Fruit fly (Drosophila melanogaster) whole organism, embryonic: ENCODE data around the gene CG4278.

ENCODE experiments used
- ATbp ChIP-seq: fragments of 200-800 bp; sonication (Bioruptor generic); optimal IDR thresholded peaks from 2 replicates; lab custom pipeline; 2017; ENCODE audit warnings: missing biosample characterization, mild to moderate bottlenecking, missing genetic modification characterization, missing genetic modification reagents
- Ada2b ChIP-seq: fragments of 200-800 bp; sonication (Bioruptor generic); IDR thresholded peaks from 2 replicates; pipeline ENCODE4 v1.3.6; 2022; ENCODE audit warnings: missing biosample characterization, missing genetic modification characterization
- BEAF-32 ChIP-seq: fragments of 200-800 bp; sonication (Bioruptor generic); optimal IDR thresholded peaks from 3 replicates; lab custom pipeline; 2017; ENCODE audit warnings: missing biosample characterization, missing genetic modification characterization, mild to moderate bottlenecking, moderate library complexity, missing genetic modification reagents
- CG11093 ChIP-seq: fragments of 200-800 bp; sonication (Bioruptor generic); IDR thresholded peaks from 3 replicates; pipeline ENCODE4 v1.3.6; 2022; ENCODE audit warnings: missing biosample characterization, missing genetic modification characterization
- CG11696 ChIP-seq: fragments of 200-800 bp; sonication (Bioruptor generic); IDR thresholded peaks from 2 replicates; pipeline ENCODE4 v1.3.6; 2022; ENCODE audit warnings: missing biosample characterization, missing genetic modification characterization
- CG12071 ChIP-seq: fragments of 200-800 bp; sonication (Bioruptor generic); optimal IDR thresholded peaks from 3 replicates; lab custom pipeline; 2018; ENCODE audit warnings: missing biosample characterization, mild to moderate bottlenecking, missing genetic modification characterization
- CG12236 ChIP-seq: fragments of 200-800 bp; sonication (Bioruptor generic); optimal IDR thresholded peaks from 2 replicates; lab custom pipeline; 2016; ENCODE audit warnings: missing biosample characterization, missing genetic modification characterization
- CG13287 ChIP-seq: fragments of 200-800 bp; sonication (Bioruptor generic); IDR thresholded peaks from 2 replicates; pipeline ENCODE4 v1.3.6; 2022; ENCODE audit warnings: missing biosample characterization, missing genetic modification characterization; ENCODE audit not compliant: partially characterized antibody
- CG13296 ChIP-seq: fragments of 200-800 bp; sonication (Bioruptor generic); optimal IDR thresholded peaks from 3 replicates; lab custom pipeline; 2018; ENCODE audit warnings: missing biosample characterization, mild to moderate bottlenecking, missing genetic modification characterization
- CG13424 ChIP-seq: fragments of 200-800 bp; sonication (Bioruptor generic); optimal IDR thresholded peaks from 2 replicates; lab custom pipeline; 2019; ENCODE audit warnings: missing biosample characterization, mild to moderate bottlenecking, missing genetic modification characterization, moderate library complexity
- CG17361 ChIP-seq: fragments of 200-800 bp; sonication (Bioruptor generic); IDR thresholded peaks from 3 replicates; pipeline ENCODE4 v1.3.6; 2022; ENCODE audit warnings: missing biosample characterization, missing genetic modification characterization
- CG18476 ChIP-seq: fragments of 200-800 bp; sonication (Bioruptor generic); optimal IDR thresholded peaks from 2 replicates; lab custom pipeline; 2016; ENCODE audit warnings: missing biosample characterization, mild to moderate bottlenecking, missing genetic modification characterization
- CG2129 ChIP-seq: fragments of 200-800 bp; sonication (Bioruptor generic); IDR thresholded peaks from 2 replicates; pipeline ENCODE4 v1.3.6; 2022; ENCODE audit warnings: missing biosample characterization, missing genetic modification characterization; ENCODE audit not compliant: partially characterized antibody
- CG3065 ChIP-seq: fragments of 200-800 bp; sonication (Bioruptor generic); optimal IDR thresholded peaks from 2 replicates; lab custom pipeline; 2016; ENCODE audit warnings: missing biosample characterization, missing genetic modification characterization
- CG3407 ChIP-seq: fragments of 200-800 bp; sonication (Bioruptor generic); optimal IDR thresholded peaks from 2 replicates; lab custom pipeline; 2018; ENCODE audit warnings: missing biosample characterization, mild to moderate bottlenecking, missing genetic modification characterization
- CG34422 ChIP-seq: fragments of 200-800 bp; sonication (Bioruptor generic); IDR thresholded peaks from 3 replicates; pipeline ENCODE4 v1.3.6; 2022; ENCODE audit warnings: missing biosample characterization, missing genetic modification characterization
- CG5245 ChIP-seq: fragments of 200-800 bp; sonication (Bioruptor generic); optimal IDR thresholded peaks from 3 replicates; lab custom pipeline; 2016; ENCODE audit warnings: missing biosample characterization, missing genetic modification characterization
- CG6689 ChIP-seq: fragments of 200-800 bp; sonication (Bioruptor generic); IDR thresholded peaks from 2 replicates; pipeline ENCODE4 v1.3.6; 2022; ENCODE audit warnings: missing biosample characterization, missing genetic modification characterization
- CG7745 ChIP-seq: fragments of 200-800 bp; sonication (Bioruptor generic); optimal IDR thresholded peaks from 2 replicates; lab custom pipeline; 2018; ENCODE audit warnings: missing biosample characterization, mild to moderate bottlenecking, missing genetic modification characterization, moderate library complexity
- CG9609 ChIP-seq: fragments of 200-800 bp; sonication (Bioruptor generic); optimal IDR thresholded peaks from 3 replicates; lab custom pipeline; 2016; ENCODE audit warnings: missing biosample characterization, missing genetic modification characterization
- D ChIP-seq, 2 experiments: fragments of 200-800 bp in 1 of 2; fragments of >200 bp in 1 of 2; sonication (Bioruptor generic) in 1 of 2; optimal IDR thresholded peaks; 2 replicates in 1 of 2; 3 replicates in 1 of 2; lab custom pipeline; 2017; ENCODE audit warnings: mild to moderate bottlenecking in 1 of 2, missing biosample characterization in 1 of 2, missing genetic modification characterization in 1 of 2, missing genetic modification reagents in 1 of 2
- Dip2 ChIP-seq: fragments of 200-800 bp; sonication (Bioruptor generic); IDR thresholded peaks from 2 replicates; pipeline ENCODE4 v1.3.6; 2022; ENCODE audit warnings: missing biosample characterization, missing genetic modification characterization
- Dp ChIP-seq: fragments of 200-800 bp; sonication (Bioruptor generic); optimal IDR thresholded peaks from 2 replicates; lab custom pipeline; 2018; ENCODE audit warnings: missing biosample characterization, mild to moderate bottlenecking, missing genetic modification characterization, moderate library complexity
- Fer3 ChIP-seq: fragments of 200-800 bp; sonication (Bioruptor generic); optimal IDR thresholded peaks from 2 replicates; lab custom pipeline; 2018; ENCODE audit warnings: missing biosample characterization, mild to moderate bottlenecking, missing genetic modification characterization, moderate library complexity
- H15 ChIP-seq: fragments of 200-800 bp; sonication (Bioruptor generic); IDR thresholded peaks from 3 replicates; pipeline ENCODE4 v1.3.6; 2022; ENCODE audit warnings: missing biosample characterization, missing genetic modification characterization
- Lpt ChIP-seq: fragments of >200 bp; optimal IDR thresholded peaks from 2 replicates; lab custom pipeline; 2018; ENCODE audit warnings: missing biosample characterization, missing genetic modification characterization
- Mes4 ChIP-seq: fragments of 200-800 bp; sonication (Bioruptor generic); optimal IDR thresholded peaks from 2 replicates; lab custom pipeline; 2016; ENCODE audit warnings: missing biosample characterization, missing genetic modification characterization
- Nf-YC ChIP-seq: fragments of 200-800 bp; optimal IDR thresholded peaks from 3 replicates; lab custom pipeline; 2019; ENCODE audit warnings: missing biosample characterization, mild to moderate bottlenecking, missing genetic modification characterization, moderate library complexity
- PHDP ChIP-seq: fragments of 200-800 bp; sonication (Bioruptor generic); optimal IDR thresholded peaks from 3 replicates; lab custom pipeline; 2018; ENCODE audit warnings: missing biosample characterization, mild to moderate bottlenecking, missing genetic modification characterization, moderate library complexity
- Sox100B ChIP-seq: fragments of 200-800 bp; sonication (Bioruptor generic); optimal IDR thresholded peaks from 3 replicates; lab custom pipeline; 2018; ENCODE audit warnings: missing biosample characterization, mild to moderate bottlenecking, missing genetic modification characterization
- Taf1 ChIP-seq: fragments of 200-800 bp; sonication (Bioruptor generic); IDR thresholded peaks from 2 replicates; pipeline ENCODE4 v1.3.6; 2022; ENCODE audit warnings: missing biosample characterization, missing genetic modification characterization
- Trl ChIP-seq, 3 experiments: fragments of >200 bp in 2 of 3; fragments of 200-800 bp in 1 of 3; sonication (Bioruptor generic) in 1 of 3; optimal IDR thresholded peaks; 2 replicates in 1 of 3; 3 replicates in 2 of 3; lab custom pipeline; 2016 to 2017; ENCODE audit warnings: missing biosample characterization in 1 of 3, missing genetic modification characterization in 1 of 3
- chinmo ChIP-seq: fragments of 200-800 bp; sonication (Bioruptor generic); IDR thresholded peaks from 4 replicates; pipeline ENCODE4 v1.3.6; 2022; ENCODE audit warnings: missing biosample characterization, missing genetic modification characterization; ENCODE audit not compliant: partially characterized antibody
- chn ChIP-seq: fragments of 200-800 bp; sonication (Bioruptor generic); optimal IDR thresholded peaks from 2 replicates; lab custom pipeline; 2016; ENCODE audit warnings: missing biosample characterization, missing genetic modification characterization
- crol ChIP-seq: fragments of 200-800 bp; sonication (Bioruptor generic); IDR thresholded peaks from 2 replicates; pipeline ENCODE4 v1.3.6; 2022; ENCODE audit warnings: missing biosample characterization, missing genetic modification characterization
- ewg ChIP-seq: fragments of 200-800 bp; sonication (Bioruptor generic); optimal IDR thresholded peaks from 3 replicates; lab custom pipeline; 2017; ENCODE audit warnings: mild to moderate bottlenecking, missing biosample characterization, missing genetic modification reagents, missing genetic modification characterization
- gem ChIP-seq: fragments of 200-800 bp; sonication (Bioruptor generic); optimal IDR thresholded peaks from 2 replicates; lab custom pipeline; 2019; ENCODE audit warnings: missing biosample characterization, mild to moderate bottlenecking, missing genetic modification characterization, moderate library complexity
- grn ChIP-seq: fragments of 200-800 bp; sonication (Bioruptor generic); optimal IDR thresholded peaks from 3 replicates; lab custom pipeline; 2017; ENCODE audit warnings: missing biosample characterization, missing genetic modification characterization
- gsb ChIP-seq: fragments of 200-800 bp; sonication (Bioruptor generic); IDR thresholded peaks from 2 replicates; pipeline ENCODE4 v1.3.6; 2022; ENCODE audit warnings: missing biosample characterization, missing genetic modification characterization
- gt ChIP-seq: fragments of 200-800 bp; sonication (Bioruptor generic); IDR thresholded peaks from 2 replicates; pipeline ENCODE4 v1.3.6; 2022; ENCODE audit warnings: missing biosample characterization, missing genetic modification characterization
- kah ChIP-seq: fragments of 200-800 bp; sonication (Bioruptor generic); optimal IDR thresholded peaks from 2 replicates; lab custom pipeline; 2018; ENCODE audit warnings: missing biosample characterization, mild to moderate bottlenecking, missing genetic modification characterization
- nerfin-1 ChIP-seq: fragments of 200-800 bp; sonication (Bioruptor generic); optimal IDR thresholded peaks from 3 replicates; lab custom pipeline; 2019; ENCODE audit warnings: missing biosample characterization, mild to moderate bottlenecking, missing genetic modification characterization, moderate library complexity
- ro ChIP-seq: fragments of 200-800 bp; sonication (Bioruptor generic); IDR thresholded peaks from 2 replicates; pipeline ENCODE4 v1.3.6; 2022; ENCODE audit warnings: missing biosample characterization, missing genetic modification characterization
- sc ChIP-seq, 3 experiments: fragments of >200 bp in 2 of 3; fragments of 200-800 bp in 1 of 3; sonication (Bioruptor generic) in 1 of 3; optimal IDR thresholded peaks; 2 replicates in 2 of 3; 3 replicates in 1 of 3; lab custom pipeline; 2017; ENCODE audit warnings: mild to moderate bottlenecking in 1 of 3, missing biosample characterization in 1 of 3, missing genetic modification characterization in 1 of 3, missing genetic modification reagents in 1 of 3
- schlank ChIP-seq: fragments of 200-800 bp; sonication (Bioruptor generic); optimal IDR thresholded peaks from 2 replicates; lab custom pipeline; 2018; ENCODE audit warnings: missing biosample characterization, mild to moderate bottlenecking, missing genetic modification characterization
- sd ChIP-seq: fragments of 200-800 bp; sonication (Bioruptor generic); optimal IDR thresholded peaks from 3 replicates; lab custom pipeline; 2018; ENCODE audit warnings: missing biosample characterization, mild to moderate bottlenecking, missing genetic modification characterization, moderate library complexity
- slp2 ChIP-seq: fragments of 200-800 bp; sonication (Bioruptor generic); optimal IDR thresholded peaks from 2 replicates; lab custom pipeline; 2016; ENCODE audit warnings: missing biosample characterization, missing genetic modification characterization
- twi ChIP-seq: fragments of 200-800 bp; optimal IDR thresholded peaks from 2 replicates; lab custom pipeline; 2019; ENCODE audit warnings: missing biosample characterization, mild to moderate bottlenecking, missing genetic modification characterization, moderate library complexity
- tx ChIP-seq: fragments of 200-800 bp; sonication (Bioruptor generic); optimal IDR thresholded peaks from 2 replicates; lab custom pipeline; 2016; ENCODE audit warnings: missing biosample characterization, missing genetic modification characterization
- vvl ChIP-seq: fragments of 200-800 bp; sonication (Bioruptor generic); IDR thresholded peaks from 2 replicates; pipeline ENCODE4 v1.3.6; 2022; ENCODE audit warnings: missing biosample characterization, missing genetic modification characterization

CG4278 gene

DNA sequence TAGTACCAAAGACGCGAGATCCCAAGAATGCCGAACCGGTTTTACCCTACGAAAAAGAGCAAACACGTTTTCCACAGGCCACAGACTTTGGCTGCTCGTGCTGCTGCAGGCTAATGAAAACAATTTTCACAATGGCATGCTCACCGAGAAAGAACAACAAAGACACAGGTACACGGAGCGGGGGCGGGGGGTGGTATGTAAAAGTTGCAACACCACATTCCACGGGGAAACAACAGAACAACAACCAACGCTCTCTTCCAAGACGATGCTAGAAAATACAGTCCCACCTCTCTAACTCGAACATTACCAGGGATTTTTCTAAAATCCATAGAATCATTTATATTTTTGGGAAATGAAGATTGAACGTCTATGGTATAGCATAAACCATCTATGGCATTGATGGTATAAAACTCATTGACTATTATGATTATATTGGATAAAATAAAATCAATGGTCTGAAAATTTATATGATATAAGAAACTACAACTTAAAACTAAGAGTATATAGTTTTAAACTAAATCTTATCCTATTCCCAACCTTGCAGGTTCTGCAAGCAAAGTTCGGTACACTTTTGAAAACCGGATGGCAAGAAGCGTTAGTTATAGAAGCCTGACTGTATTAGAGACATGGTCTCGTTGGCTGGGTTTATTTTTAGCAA, 45.3 kb upstream of the CG4278 start (continued):
- TF ChIP-seq Fer3 (tag; lab: Kevin White, UChicago) = no peak
- peak; percentile 28 to 30 for TF ChIP-seq Trl (optimal IDR thresholded peaks at IDR 0.05; lab: Kevin White, UChicago)
- TF ChIP-seq Trl (GFP tag; optimal IDR thresholded peaks at IDR 0.05; lab: Kevin White, UChicago) = no peak
- no peak for TF ChIP-seq CG5245 (GFP tag; lab: Kevin White, UChicago)
- no peak for TF ChIP-seq gt (GFP tag; lab: Robert Waterston, UW)
- no peak for TF ChIP-seq CG3407 (GFP tag; lab: Kevin White, UChicago)
- TF ChIP-seq gem (tag; lab: Kevin White, UChicago) = peak; percentile 42
- no peak for TF ChIP-seq schlank (tag; lab: Kevin White, UChicago)
- TF ChIP-seq CG9609 (GFP tag; lab: Kevin White, UChicago) = no peak
- TF ChIP-seq CG12071 (GFP tag; lab: Kevin White, UChicago) = no peak
- 0 out of 3 replicates have a peak, but pooled peaks have one; percentile 26 for TF ChIP-seq CG17361
- TF ChIP-seq ro (GFP tag; lab: Robert Waterston, UW) = no peak
- no peak for TF ChIP-seq CG13287 (GFP tag; lab: Robert Waterston, UW)
- TF ChIP-seq CG13424 (tag; lab: Kevin White, UChicago) = peak; percentile 35
- no peak for TF ChIP-seq kah
- no peak for TF ChIP-seq Dip2 (GFP tag; lab: Robert Waterston, UW)
- TF ChIP-seq CG2129 (GFP tag; lab: Robert Waterston, UW) = no peak
- TF ChIP-seq PHDP = no peak
- TF ChIP-seq ATbp (GFP tag; lab: Kevin White, UChicago) = no peak
- TF ChIP-seq H15 = no peak
- TF ChIP-seq CG7745 = no peak
- no peak for TF ChIP-seq CG13296
- TF ChIP-seq Sox100B (GFP tag; lab: Kevin White, UChicago) = peak; percentile 25
- peak; percentile 22; the same call in 1 of the 2 replicates for TF ChIP-seq vvl
- no peak for TF ChIP-seq CG11093 (GFP tag; lab: Robert Waterston, UW)
- TF ChIP-seq ewg = no peak
- TF ChIP-seq CG11696 (GFP tag; lab: Robert Waterston, UW) = no peak
- no peak for TF ChIP-seq Dp (GFP tag; lab: Kevin White, UChicago)
- no peak for TF ChIP-seq gsb (GFP tag; lab: Robert Waterston, UW)
- TF ChIP-seq tx (GFP tag; lab: Kevin White, UChicago) = no peak
- TF ChIP-seq Lpt (GFP tag; lab: Kevin White, UChicago) = peak; percentile 89
- no peak for TF ChIP-seq grn (GFP tag; lab: Kevin White, UChicago)
- TF ChIP-seq nerfin-1 (tag; lab: Kevin White, UChicago) = no peak
- no peak for TF ChIP-seq BEAF-32 (GFP tag; lab: Kevin White, UChicago)
- TF ChIP-seq, all 482 proteins: peak for 45

DNA sequence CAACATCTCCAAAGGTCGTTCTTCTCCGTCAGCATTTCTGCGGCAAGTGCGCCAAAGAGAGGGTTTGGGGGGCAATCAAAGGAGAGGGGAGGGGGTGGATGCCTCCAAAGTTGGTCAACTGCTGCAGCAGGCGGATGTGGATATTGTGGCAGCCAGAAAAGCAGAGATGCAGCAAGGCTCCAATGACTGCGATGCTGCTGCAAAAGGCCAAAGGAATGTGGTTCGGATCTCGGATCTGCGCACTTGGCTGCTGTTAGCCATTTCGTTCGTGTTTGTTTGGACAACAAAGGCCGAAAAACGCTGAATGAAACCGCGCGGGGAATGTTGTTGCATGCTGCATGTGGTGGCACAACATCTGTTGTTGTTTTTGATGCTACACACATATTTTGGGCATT, 44.8 kb upstream of the CG4278 start:
- no peak for TF ChIP-seq CG18476 (GFP tag; lab: Kevin White, UChicago)
- no peak for TF ChIP-seq Ada2b (GFP tag; lab: Robert Waterston, UW)
- TF ChIP-seq slp2 (GFP tag; lab: Kevin White, UChicago) = no peak
- TF ChIP-seq crol (GFP tag; lab: Robert Waterston, UW) = peak; percentile 44
- TF ChIP-seq chinmo (GFP tag; lab: Robert Waterston, UW) = 0 out of 4 replicates have a peak, but pooled peaks have one; percentile 23
- TF ChIP-seq CG34422 (GFP tag; lab: Robert Waterston, UW) = no peak
- no peak for TF ChIP-seq Nf-YC (tag; lab: Kevin White, UChicago)
- TF ChIP-seq CG3065 (GFP tag; lab: Kevin White, UChicago) = no peak
- peak; percentile 58 for TF ChIP-seq D (optimal IDR thresholded peaks at IDR 0.05; lab: Kevin White, UChicago)
- no peak for TF ChIP-seq D (GFP tag; optimal IDR thresholded peaks at IDR 0.05; lab: Kevin White, UChicago)
- no peak for TF ChIP-seq CG6689
- TF ChIP-seq Taf1 = no peak
- TF ChIP-seq CG12236 (GFP tag; lab: Kevin White, UChicago) = no peak
- peak; percentile 82 for TF ChIP-seq twi (tag; lab: Kevin White, UChicago)
- no peak for TF ChIP-seq sc (optimal IDR thresholded peaks at IDR 0.05; lab: Kevin White, UChicago)
- no peak for TF ChIP-seq sc (GFP tag; optimal IDR thresholded peaks at IDR 0.05; lab: Kevin White, UChicago)
- no peak for TF ChIP-seq Mes4 (GFP tag; lab: Kevin White, UChicago)
- no peak for TF ChIP-seq chn (GFP tag; lab: Kevin White, UChicago)
- TF ChIP-seq sd (tag; lab: Kevin White, UChicago) = peak; percentile 13
